Fruit fly (Drosophila melanogaster): ENCODE data around the gene jus.

The jus gene

DNA sequence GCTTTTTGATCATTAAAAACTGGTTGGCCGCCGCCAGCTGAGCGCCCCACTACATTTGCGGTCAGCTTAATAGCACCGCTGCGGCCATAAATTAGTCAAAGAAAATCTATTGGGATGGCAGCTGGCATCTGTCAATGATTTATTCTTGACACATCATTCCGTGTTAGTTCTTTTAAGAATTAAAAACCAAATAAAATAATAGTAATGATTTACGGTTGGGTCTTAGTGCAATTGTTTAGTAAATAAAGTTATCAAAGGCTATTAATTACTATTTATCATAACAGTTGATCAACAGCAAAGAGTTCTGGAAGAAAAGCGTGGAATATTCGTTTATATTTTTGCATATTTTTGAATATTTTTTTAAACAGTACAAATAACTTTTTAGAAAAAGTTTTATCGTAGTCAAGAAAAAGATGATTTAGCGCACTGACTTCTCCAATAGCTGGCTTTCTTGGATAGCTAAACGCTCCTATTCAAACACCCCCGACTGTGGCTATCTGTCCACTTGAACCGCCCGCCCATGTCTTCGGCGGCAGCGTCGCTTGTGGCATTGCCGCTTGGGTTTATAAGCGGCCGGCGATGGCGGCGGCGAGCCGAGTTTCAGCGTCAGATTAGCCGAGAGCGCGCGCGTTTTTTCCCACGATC lies 2.3 kb upstream of the jus start, which contains the start of gene CG14515:
Gene CG14515, plus strand, starts transcription at position 590 of the 645 bp plus-strand sequence.
- TF ChIP-seq CG6276 (GFP tag; optimal IDR thresholded peaks at IDR 0.05) (peak; percentile 58), CG32006 (GFP tag; optimal IDR thresholded peaks at IDR 0.05) (peak; percentile 63), Ets96B (tag; optimal IDR thresholded peaks at IDR 0.05) (no peak), CG15336 (GFP tag; IDR thresholded peaks at IDR 0.05) (peak; percentile 40), svp (GFP tag) (peak; percentile 20), Eip78C (GFP tag) (peak; percentile 70), Hr4 (GFP tag; optimal IDR thresholded peaks at IDR 0.05) (peak; percentile 49), Sox15 (GFP tag; optimal IDR thresholded peaks at IDR 0.05) (no peak)

DNA sequence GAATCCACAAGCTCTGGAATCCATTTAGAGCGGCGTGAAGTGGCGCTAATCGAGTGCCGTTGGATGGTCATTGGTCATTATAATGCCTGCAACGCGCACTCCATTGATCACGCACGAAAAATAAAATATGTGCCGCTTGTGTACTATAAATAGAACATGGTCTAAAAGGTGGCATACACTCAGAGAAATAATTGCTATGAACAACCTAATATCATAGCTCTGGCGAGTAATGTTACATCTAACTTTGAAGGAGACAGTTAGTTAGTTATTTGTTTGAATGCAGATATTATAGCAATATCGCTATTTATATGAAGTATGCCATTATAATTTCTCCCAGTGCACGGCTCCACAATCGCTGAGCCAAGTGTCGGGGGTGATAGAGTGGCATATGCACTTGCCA lies 3.8 kb downstream of the jus start:
- TF ChIP-seq achi (GFP tag; optimal IDR thresholded peaks at IDR 0.05) (no peak), Hr38 (GFP tag; optimal IDR thresholded peaks at IDR 0.05) (no peak), lz (GFP tag; optimal IDR thresholded peaks at IDR 0.05) (no peak), Met (GFP tag; optimal IDR thresholded peaks at IDR 0.05) (no peak), Hr4 (GFP tag; optimal IDR thresholded peaks at IDR 0.05) (peak; percentile 8), CG10669 (GFP tag; optimal IDR thresholded peaks at IDR 0.05) (no peak), Eip78C (GFP tag) (no peak), CG6792 (GFP tag; optimal IDR thresholded peaks at IDR 0.05) (no peak), fkh (GFP tag; optimal IDR thresholded peaks at IDR 0.05) (no peak), eg (GFP tag; IDR thresholded peaks at IDR 0.05) (peak; percentile 28; the same call in 1 of the 3 replicates), svp (GFP tag) (peak; percentile 45)

DNA sequence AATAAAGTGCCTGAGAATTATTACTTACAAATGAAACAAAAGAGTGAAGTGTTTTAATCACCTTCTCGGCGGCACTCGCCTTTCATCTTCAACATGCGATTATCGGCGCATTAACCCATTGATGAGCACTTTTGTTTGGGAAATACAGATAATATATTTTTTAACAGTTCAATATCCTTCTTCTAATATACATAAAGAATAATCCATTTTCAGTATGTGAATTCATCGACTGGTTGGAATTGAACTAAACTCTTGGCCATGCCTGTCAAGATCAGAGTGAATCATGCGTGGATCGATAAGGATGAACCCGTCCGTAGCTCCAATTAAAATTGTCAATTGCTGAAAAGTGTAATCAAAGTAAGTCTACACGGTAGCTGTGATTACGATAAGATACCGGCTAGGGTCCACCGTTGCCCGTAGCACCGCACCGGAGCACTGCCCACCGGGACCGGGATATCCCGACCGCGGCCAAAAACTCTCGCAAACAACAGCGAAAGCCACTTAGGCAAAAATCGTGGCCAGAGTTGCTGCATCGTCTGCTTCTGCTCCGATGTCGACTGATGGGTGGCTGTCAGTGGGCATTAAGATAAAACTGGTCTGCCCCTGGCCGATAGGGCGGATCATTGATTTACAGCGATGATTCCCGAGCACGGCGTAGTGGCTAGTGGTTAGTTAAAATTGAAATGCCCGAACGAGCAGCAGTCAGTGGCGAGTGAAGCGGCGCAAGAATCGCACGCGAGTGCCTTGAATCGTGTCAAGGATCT lies 29.7 kb downstream of the jus start, which contains the start of gene CG11898:
Gene CG11898, plus strand, starts transcription at position 714 of the 764 bp plus-strand sequence.
- TF ChIP-seq CG7368 (GFP tag; optimal IDR thresholded peaks at IDR 0.05), result no peak
- TF ChIP-seq dsx (GFP tag; optimal IDR thresholded peaks at IDR 0.05; ENCODE audit: poor library complexity, severe bottlenecking), result no peak
- peak; percentile 37 for TF ChIP-seq CG31627 (GFP tag; optimal IDR thresholded peaks at IDR 0.05)
- TF ChIP-seq Sox102F (GFP tag; optimal IDR thresholded peaks at IDR 0.05), result peak; percentile 61
- no peak for TF ChIP-seq Eip78C (GFP tag)
- TF ChIP-seq vri (GFP tag; optimal IDR thresholded peaks at IDR 0.05), result peak; percentile 68
- TF ChIP-seq ss (GFP tag; optimal IDR thresholded peaks at IDR 0.05), result no peak
- TF ChIP-seq CG6808 (GFP tag; optimal IDR thresholded peaks at IDR 0.05), result no peak
- no peak for TF ChIP-seq fd85E (GFP tag; optimal IDR thresholded peaks at IDR 0.05)
- no peak for TF ChIP-seq OdsH (GFP tag; optimal IDR thresholded peaks at IDR 0.05)
- no peak for TF ChIP-seq CG8632 (GFP tag; optimal IDR thresholded peaks at IDR 0.05)
- no peak for TF ChIP-seq CG11762 (GFP tag; optimal IDR thresholded peaks at IDR 0.05; ENCODE audit: insufficient read depth)
- TF ChIP-seq fkh (GFP tag; optimal IDR thresholded peaks at IDR 0.05), result no peak
- no peak for TF ChIP-seq achi (GFP tag; optimal IDR thresholded peaks at IDR 0.05)
- TF ChIP-seq CG3032 (tag; optimal IDR thresholded peaks at IDR 0.05), result no peak
- no peak for TF ChIP-seq CG8119 (GFP tag; IDR thresholded peaks at IDR 0.05)
- no peak for TF ChIP-seq CG6276 (GFP tag; optimal IDR thresholded peaks at IDR 0.05)
- no peak for TF ChIP-seq Lpt (GFP tag; optimal IDR thresholded peaks at IDR 0.05)
- peak; percentile 11 for TF ChIP-seq Eip75B (GFP tag; optimal IDR thresholded peaks at IDR 0.05)
- no peak for TF ChIP-seq CG32006 (GFP tag; optimal IDR thresholded peaks at IDR 0.05)
- TF ChIP-seq CG4318 (GFP tag; optimal IDR thresholded peaks at IDR 0.05), result no peak
- TF ChIP-seq Sox14 (GFP tag; optimal IDR thresholded peaks at IDR 0.05), result peak; percentile 22
- no peak for TF ChIP-seq eg (GFP tag; IDR thresholded peaks at IDR 0.05)
- TF ChIP-seq CG10631 (GFP tag; optimal IDR thresholded peaks at IDR 0.05), result no peak
- peak; percentile 28 for TF ChIP-seq CG6792 (GFP tag; optimal IDR thresholded peaks at IDR 0.05)
- TF ChIP-seq esn (GFP tag; optimal IDR thresholded peaks at IDR 0.05), result no peak
- no peak for TF ChIP-seq CG6854 (GFP tag; optimal IDR thresholded peaks at IDR 0.05)
- no peak for TF ChIP-seq Blimp-1 (GFP tag; optimal IDR thresholded peaks at IDR 0.05)
- no peak for TF ChIP-seq CG11902 (GFP tag; optimal IDR thresholded peaks at IDR 0.05)
- no peak for TF ChIP-seq CG9139 (GFP tag; optimal IDR thresholded peaks at IDR 0.05)
- TF ChIP-seq spab (GFP tag; optimal IDR thresholded peaks at IDR 0.05), result no peak
- no peak for TF ChIP-seq Sox15 (GFP tag; optimal IDR thresholded peaks at IDR 0.05)
- TF ChIP-seq acj6 (GFP tag; optimal IDR thresholded peaks at IDR 0.05), result no peak
- TF ChIP-seq CG11294 (GFP tag; IDR thresholded peaks at IDR 0.05), result no peak
- TF ChIP-seq Gug (GFP tag; IDR thresholded peaks at IDR 0.05), result no peak
- TF ChIP-seq lz (GFP tag; optimal IDR thresholded peaks at IDR 0.05), result peak; percentile 47
- no peak for TF ChIP-seq pdm3 (GFP tag; optimal IDR thresholded peaks at IDR 0.05)
- no peak for TF ChIP-seq Hr4 (GFP tag; optimal IDR thresholded peaks at IDR 0.05)
- peak; percentile 62 for TF ChIP-seq Met (GFP tag; optimal IDR thresholded peaks at IDR 0.05)

Data from whole organism, prepupa.